Worm (Caenorhabditis elegans): ENCODE measurements around the gene str-262.

- TF ChIP-seq nhr-237 (tag; optimal IDR thresholded peaks at IDR 0.05) (no peak), lsy-2 (tag; optimal IDR thresholded peaks at IDR 0.05) (no peak), unc-62 (GFP tag; optimal IDR thresholded peaks at IDR 0.05) (no peak), nhr-25 (tag; optimal IDR thresholded peaks at IDR 0.05) (no peak), lin-13 (GFP tag; optimal IDR thresholded peaks at IDR 0.05) (no peak), nhr-11 (tag; optimal IDR thresholded peaks at IDR 0.05) (no peak), elt-1 (tag; optimal IDR thresholded peaks at IDR 0.05) (no peak), ztf-4 (tag; optimal IDR thresholded peaks at IDR 0.05) (no peak), skn-1 (tag; optimal IDR thresholded peaks at IDR 0.05) (no peak)
Observed at ce11 chrV:724470-724890, 28.1 kb downstream of the str-262 start.
